Fruit fly (Drosophila melanogaster) whole organism, embryonic: Measurements from ENCODE around the gene smash.

Experiments used
- ATbp ChIP-seq: fragments of 200-800 bp; sonication (Bioruptor generic); optimal IDR thresholded peaks from 2 replicates; lab custom pipeline; 2017; ENCODE audit warnings: missing biosample characterization, mild to moderate bottlenecking, missing genetic modification characterization, missing genetic modification reagents
- Bgb ChIP-seq: fragments of 200-800 bp; sonication (Bioruptor generic); IDR thresholded peaks from 2 replicates; pipeline ENCODE4 v1.3.6; 2022; ENCODE audit warnings: missing biosample characterization, missing genetic modification characterization; ENCODE audit not compliant: partially characterized antibody
- CG10267 ChIP-seq: fragments of 200-800 bp; sonication (Bioruptor generic); optimal IDR thresholded peaks from 2 replicates; lab custom pipeline; 2018; ENCODE audit warnings: missing biosample characterization, mild to moderate bottlenecking, missing genetic modification characterization, moderate library complexity
- CG11695 ChIP-seq: fragments of 200-800 bp; sonication (Bioruptor generic); IDR thresholded peaks from 3 replicates; pipeline ENCODE4 v1.3.6; 2022; ENCODE audit warnings: missing biosample characterization, missing genetic modification characterization
- CG12659 ChIP-seq: fragments of 200-800 bp; sonication (Bioruptor generic); optimal IDR thresholded peaks from 3 replicates; lab custom pipeline; 2017; ENCODE audit warnings: mild to moderate bottlenecking, missing biosample characterization, missing genetic modification reagents, missing genetic modification characterization
- CG12769 ChIP-seq: fragments of 200-800 bp; sonication (Bioruptor generic); optimal IDR thresholded peaks from 2 replicates; lab custom pipeline; 2019; ENCODE audit warnings: missing biosample characterization, mild to moderate bottlenecking, missing genetic modification characterization, moderate library complexity
- CG12942 ChIP-seq: fragments of 200-800 bp; sonication (Bioruptor generic); optimal IDR thresholded peaks from 3 replicates; lab custom pipeline; 2016; ENCODE audit warnings: missing biosample characterization, missing genetic modification characterization
- CG13287 ChIP-seq: fragments of 200-800 bp; sonication (Bioruptor generic); IDR thresholded peaks from 2 replicates; pipeline ENCODE4 v1.3.6; 2022; ENCODE audit warnings: missing biosample characterization, missing genetic modification characterization; ENCODE audit not compliant: partially characterized antibody
- CG14014 ChIP-seq: fragments of 200-800 bp; sonication (Bioruptor generic); IDR thresholded peaks from 2 replicates; pipeline ENCODE4 v1.3.6; 2022; ENCODE audit warnings: missing biosample characterization, missing genetic modification characterization
- CG14667 ChIP-seq: fragments of 200-800 bp; sonication (Bioruptor generic); IDR thresholded peaks from 2 replicates; pipeline ENCODE4 v1.3.6; 2022; ENCODE audit warnings: missing biosample characterization, missing genetic modification characterization
- CG18476 ChIP-seq: fragments of 200-800 bp; sonication (Bioruptor generic); optimal IDR thresholded peaks from 2 replicates; lab custom pipeline; 2016; ENCODE audit warnings: missing biosample characterization, mild to moderate bottlenecking, missing genetic modification characterization
- CG31224 ChIP-seq: fragments of 200-800 bp; sonication (Bioruptor generic); IDR thresholded peaks from 2 replicates; pipeline ENCODE4 v1.3.6; 2022; ENCODE audit warnings: missing biosample characterization, missing genetic modification characterization
- CG31365 ChIP-seq: fragments of 200-800 bp; sonication (Bioruptor generic); optimal IDR thresholded peaks from 2 replicates; lab custom pipeline; 2018; ENCODE audit warnings: missing biosample characterization, mild to moderate bottlenecking, missing genetic modification characterization
- CG32772 ChIP-seq: fragments of 200-800 bp; sonication (Bioruptor generic); IDR thresholded peaks from 2 replicates; pipeline ENCODE4 v1.3.6; 2022; ENCODE audit warnings: missing biosample characterization, missing genetic modification characterization
- CG3726 ChIP-seq: fragments of 200-800 bp; sonication (Bioruptor generic); IDR thresholded peaks from 3 replicates; pipeline ENCODE4, ENCODE4 v1.3.6; 2022; ENCODE audit warnings: missing biosample characterization, missing genetic modification characterization
- CG3847 ChIP-seq: fragments of 200-800 bp; sonication (Bioruptor generic); IDR thresholded peaks from 2 replicates; pipeline ENCODE4 v1.3.6; 2022; ENCODE audit warnings: missing biosample characterization, missing genetic modification characterization
- CG4360 ChIP-seq: fragments of 200-800 bp; sonication (Bioruptor generic); IDR thresholded peaks from 2 replicates; pipeline ENCODE4 v1.3.6; 2022; ENCODE audit warnings: missing biosample characterization, missing genetic modification characterization
- CG7271 ChIP-seq: fragments of 200-800 bp; sonication (Bioruptor generic); optimal IDR thresholded peaks from 2 replicates; lab custom pipeline; 2018; ENCODE audit warnings: missing biosample characterization, mild to moderate bottlenecking, missing genetic modification characterization, moderate library complexity
- CG8290 ChIP-seq, 3 experiments: fragments of 200-800 bp; sonication (Bioruptor generic); optimal IDR thresholded peaks; 2 replicates each; lab custom pipeline; 2016 to 2019; ENCODE audit warnings: missing biosample characterization in 3 of 3, missing genetic modification characterization in 3 of 3, mild to moderate bottlenecking in 2 of 3, moderate library complexity in 1 of 3
- CkIIα-i1 ChIP-seq: fragments of 200-800 bp; sonication (Bioruptor generic); IDR thresholded peaks from 2 replicates; pipeline ENCODE4 v1.3.6; 2022; ENCODE audit warnings: missing biosample characterization, missing genetic modification characterization
- D19B ChIP-seq: fragments of 200-800 bp; sonication (Bioruptor generic); optimal IDR thresholded peaks from 2 replicates; lab custom pipeline; 2017; ENCODE audit warnings: missing biosample characterization, mild to moderate bottlenecking, missing genetic modification characterization
- Dek ChIP-seq: fragments of 200-800 bp; sonication (Bioruptor generic); optimal IDR thresholded peaks from 3 replicates; lab custom pipeline; 2019; ENCODE audit warnings: missing biosample characterization, mild to moderate bottlenecking, missing genetic modification characterization, moderate library complexity
- Doc2 ChIP-seq: fragments of 200-800 bp; sonication (Bioruptor generic); IDR thresholded peaks from 2 replicates; pipeline ENCODE4 v1.3.6; 2022; ENCODE audit warnings: missing biosample characterization, missing genetic modification characterization
- E2f1 ChIP-seq: fragments of 200-800 bp; sonication (Bioruptor generic); IDR thresholded peaks from 2 replicates; pipeline ENCODE4 v1.3.6; 2022; ENCODE audit warnings: missing biosample characterization, missing genetic modification characterization
- Hr78 ChIP-seq, 2 experiments: fragments of 200-800 bp in 1 of 2; fragments of >200 bp in 1 of 2; sonication (Bioruptor generic) in 1 of 2; optimal IDR thresholded peaks; 2 replicates each; lab custom pipeline; 2017 to 2019; ENCODE audit warnings: missing biosample characterization in 2 of 2, missing genetic modification characterization in 2 of 2, mild to moderate bottlenecking in 1 of 2, moderate library complexity in 1 of 2
- Hsf ChIP-seq: fragments of 200-800 bp; sonication (Bioruptor generic); optimal IDR thresholded peaks from 3 replicates; lab custom pipeline; 2016; ENCODE audit warnings: missing biosample characterization, missing genetic modification characterization
- Kr ChIP-seq: fragments of 200-800 bp; sonication (Bioruptor generic); optimal IDR thresholded peaks from 2 replicates; lab custom pipeline; 2017; ENCODE audit warnings: missing biosample characterization, mild to moderate bottlenecking, missing genetic modification characterization
- MBD-R2 ChIP-seq: fragments of 200-800 bp; sonication (Bioruptor generic); IDR thresholded peaks from 2 replicates; pipeline ENCODE4 v1.3.6; 2022; ENCODE audit warnings: missing biosample characterization, missing genetic modification characterization
- Mes4 ChIP-seq: fragments of 200-800 bp; sonication (Bioruptor generic); optimal IDR thresholded peaks from 2 replicates; lab custom pipeline; 2016; ENCODE audit warnings: missing biosample characterization, missing genetic modification characterization
- Neu2 ChIP-seq: fragments of 200-800 bp; sonication (Bioruptor generic); optimal IDR thresholded peaks from 3 replicates; lab custom pipeline; 2016; ENCODE audit warnings: missing biosample characterization, missing genetic modification characterization, borderline replicate concordance
- Nf-YB ChIP-seq: fragments of 200-800 bp; sonication (Bioruptor generic); optimal IDR thresholded peaks from 3 replicates; lab custom pipeline; 2019; ENCODE audit warnings: missing biosample characterization, mild to moderate bottlenecking, missing genetic modification characterization, moderate library complexity
- Side ChIP-seq: fragments of 200-800 bp; sonication (Bioruptor generic); optimal IDR thresholded peaks from 2 replicates; lab custom pipeline; 2016; ENCODE audit warnings: missing biosample characterization, missing genetic modification characterization
- Spps ChIP-seq: fragments of 200-800 bp; sonication (Bioruptor generic); optimal IDR thresholded peaks from 2 replicates; lab custom pipeline; 2018; ENCODE audit warnings: missing biosample characterization, mild to moderate bottlenecking, missing genetic modification characterization
- chinmo ChIP-seq: fragments of 200-800 bp; sonication (Bioruptor generic); IDR thresholded peaks from 4 replicates; pipeline ENCODE4 v1.3.6; 2022; ENCODE audit warnings: missing biosample characterization, missing genetic modification characterization; ENCODE audit not compliant: partially characterized antibody
- dmrt99B ChIP-seq: fragments of 200-800 bp; sonication (Bioruptor generic); optimal IDR thresholded peaks from 2 replicates; lab custom pipeline; 2018; ENCODE audit warnings: missing biosample characterization, mild to moderate bottlenecking, missing genetic modification characterization, moderate library complexity
- en ChIP-seq: fragments of 200-800 bp; sonication (Bioruptor generic); optimal IDR thresholded peaks from 2 replicates; lab custom pipeline; 2016; ENCODE audit warnings: missing biosample characterization, missing genetic modification characterization
- fd3F ChIP-seq: fragments of 200-800 bp; sonication (Bioruptor generic); optimal IDR thresholded peaks from 2 replicates; lab custom pipeline; 2018; ENCODE audit warnings: missing biosample characterization, mild to moderate bottlenecking, missing genetic modification characterization, moderate library complexity
- gcm ChIP-seq: fragments of 200-800 bp; sonication (Bioruptor generic); optimal IDR thresholded peaks from 2 replicates; lab custom pipeline; 2019; ENCODE audit warnings: missing biosample characterization, mild to moderate bottlenecking, missing genetic modification characterization, moderate library complexity
- gro ChIP-seq: fragments of 200-800 bp; sonication (Bioruptor generic); optimal IDR thresholded peaks from 2 replicates; lab custom pipeline; 2016; ENCODE audit warnings: missing biosample characterization, missing genetic modification characterization
- lola ChIP-seq, 3 experiments: fragments of >200 bp in 2 of 3; fragments of 200-800 bp in 1 of 3; sonication (Bioruptor generic) in 1 of 3; optimal IDR thresholded peaks; 2 replicates each; lab custom pipeline; 2017 to 2019; ENCODE audit warnings: missing biosample characterization in 3 of 3, missing genetic modification characterization in 3 of 3, mild to moderate bottlenecking in 1 of 3, moderate library complexity in 1 of 3
- mam ChIP-seq: fragments of 200-800 bp; sonication (Bioruptor generic); optimal IDR thresholded peaks from 3 replicates; lab custom pipeline; 2016; ENCODE audit warnings: missing biosample characterization, missing genetic modification characterization
- pfk ChIP-seq: fragments of 200-800 bp; sonication (Bioruptor generic); optimal IDR thresholded peaks from 2 replicates; lab custom pipeline; 2018; ENCODE audit warnings: missing biosample characterization, mild to moderate bottlenecking, missing genetic modification characterization, moderate library complexity
- schlank ChIP-seq: fragments of 200-800 bp; sonication (Bioruptor generic); optimal IDR thresholded peaks from 2 replicates; lab custom pipeline; 2018; ENCODE audit warnings: missing biosample characterization, mild to moderate bottlenecking, missing genetic modification characterization
- seq ChIP-seq: fragments of 200-800 bp; sonication (Bioruptor generic); IDR thresholded peaks from 2 replicates; pipeline ENCODE4 v1.3.6; 2022; ENCODE audit warnings: missing biosample characterization, missing genetic modification characterization
- stc ChIP-seq: fragments of 200-800 bp; sonication (Bioruptor generic); IDR thresholded peaks from 2 replicates; pipeline ENCODE4 v1.3.6; 2022; ENCODE audit warnings: missing biosample characterization, missing genetic modification characterization
- stwl ChIP-seq: fragments of 200-800 bp; sonication (Bioruptor generic); optimal IDR thresholded peaks from 3 replicates; lab custom pipeline; 2018; ENCODE audit warnings: missing biosample characterization, mild to moderate bottlenecking, missing genetic modification characterization, moderate library complexity
- vfl ChIP-seq: fragments of 200-800 bp; sonication (Bioruptor generic); optimal IDR thresholded peaks from 2 replicates; lab custom pipeline; 2016; ENCODE audit warnings: missing biosample characterization, missing genetic modification characterization

The smash gene

DNA sequence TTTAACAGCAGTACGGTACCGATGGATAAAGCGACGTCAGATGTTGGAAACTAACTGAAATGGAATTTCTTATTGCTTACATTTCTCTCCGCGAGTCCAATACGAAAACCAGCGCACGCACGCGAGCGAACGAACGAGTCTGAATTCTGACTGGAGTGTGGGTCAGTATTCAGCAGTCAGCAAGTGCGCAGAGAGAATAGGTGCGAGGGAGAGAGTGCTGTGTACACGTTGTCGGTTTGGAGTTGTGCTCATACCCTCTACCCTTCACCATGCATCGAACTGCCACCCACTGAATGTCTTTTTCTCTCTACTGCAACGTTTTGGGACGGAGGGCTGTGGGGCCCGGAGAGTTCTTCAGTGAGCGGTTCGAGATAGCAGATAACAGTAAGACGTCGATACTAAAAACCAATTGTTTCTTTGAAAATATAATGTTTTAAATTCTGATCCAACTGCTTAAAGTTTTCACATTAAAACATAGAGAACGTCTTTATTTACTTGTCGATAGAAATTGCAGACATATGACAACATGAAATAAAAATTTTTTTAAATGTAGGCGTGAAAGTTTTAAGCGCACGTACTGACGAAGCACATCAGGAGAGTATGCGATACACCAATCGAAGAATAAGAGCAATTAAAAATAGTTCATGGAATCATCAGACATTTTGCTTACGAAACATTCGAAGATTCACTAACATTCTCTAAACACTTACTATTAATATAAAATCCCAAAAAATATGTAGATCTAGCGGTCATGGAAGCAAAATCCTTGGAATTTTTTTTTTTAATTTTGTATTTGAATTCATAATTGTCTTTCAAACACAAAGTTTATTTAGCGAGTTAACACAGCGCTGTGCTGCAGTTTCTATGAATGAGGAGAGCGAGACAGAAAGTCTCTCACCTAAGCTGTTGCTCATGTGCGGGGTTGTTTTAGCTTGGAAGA is 80.4 kb downstream of the smash start (continued):
- TF ChIP-seq CG14014 (GFP tag; lab: Robert Waterston, UW) (no peak), MBD-R2 (GFP tag; lab: Robert Waterston, UW) (no peak), chinmo (GFP tag; lab: Robert Waterston, UW) (no peak), gro (GFP tag; lab: Kevin White, UChicago) (peak; percentile 57), Bgb (GFP tag; lab: Robert Waterston, UW) (no peak), stwl (no peak), CG32772 (GFP tag; lab: Robert Waterston, UW) (no peak), CG13287 (no peak), dmrt99B (tag; lab: Kevin White, UChicago) (peak; percentile 88), mam (GFP tag; lab: Kevin White, UChicago) (peak; percentile 79), CG3726 (no peak), pfk (GFP tag; lab: Kevin White, UChicago) (peak; percentile 0), Nf-YB (GFP tag; lab: Kevin White, UChicago) (peak; percentile 74), stc (GFP tag; lab: Robert Waterston, UW) (no peak), ATbp (GFP tag; lab: Kevin White, UChicago) (peak; percentile 80), Hr78 (GFP tag; optimal IDR thresholded peaks at IDR 0.05; lab: Kevin White, UChicago) (peak in 1 of 2 experiments; percentile 77), Mes4 (peak; percentile 86), CG31365 (tag; lab: Kevin White, UChicago) (no peak), lola (GFP tag; optimal IDR thresholded peaks at IDR 0.05; lab: Kevin White, UChicago) (peak in 2 of 3 experiments; percentile 51 to 90), CG12769 (tag; lab: Kevin White, UChicago) (peak; percentile 27), CG14667 (no peak), vfl (GFP tag; lab: Kevin White, UChicago) (peak; percentile 60), E2f1 (GFP tag; lab: Robert Waterston, UW) (no peak), CG12659 (GFP tag; lab: Kevin White, UChicago) (peak; percentile 89), Dek (tag; lab: Kevin White, UChicago) (peak; percentile 80), CG31224 (GFP tag; lab: Robert Waterston, UW) (no peak), CG10267 (tag; lab: Kevin White, UChicago) (peak; percentile 74), CG18476 (GFP tag; lab: Kevin White, UChicago) (peak; percentile 82), en (GFP tag; lab: Kevin White, UChicago) (peak; percentile 75), Doc2 (GFP tag; lab: Robert Waterston, UW) (no peak), CG7271 (tag; lab: Kevin White, UChicago) (no peak), Kr (GFP tag; lab: Kevin White, UChicago) (no peak), fd3F (GFP tag; lab: Kevin White, UChicago) (peak; percentile 75), schlank (tag; lab: Kevin White, UChicago) (peak; percentile 3), Side (peak; percentile 78), Spps (tag; lab: Kevin White, UChicago) (peak; percentile 60), Hsf (GFP tag; lab: Kevin White, UChicago) (peak; percentile 88), CG4360 (no peak), gcm (GFP tag; lab: Kevin White, UChicago) (peak; percentile 55), CkIIα-i1 (GFP tag; lab: Robert Waterston, UW) (no peak), D19B (GFP tag; lab: Kevin White, UChicago) (peak; percentile 69), CG8290 (GFP tag; optimal IDR thresholded peaks at IDR 0.05; lab: Kevin White, UChicago) (peak; percentile 62), CG8290 (tag; optimal IDR thresholded peaks at IDR 0.05; lab: Kevin White, UChicago) (peak; percentile 50 to 52), seq (no peak), CG3847 (no peak), CG12942 (peak; percentile 75), Neu2 (GFP tag; lab: Kevin White, UChicago) (no peak), CG11695 (no peak)
